Worm (Caenorhabditis elegans): Measurements from ENCODE around the gene act-4.

The act-4 gene

ce11 chrX:4932964-4933363 lies 27.5 kb upstream of the act-4 start:
- TF ChIP-seq lin-14 (GFP tag; optimal IDR thresholded peaks at IDR 0.05) (peak; percentile 77), unc-86 (tag; optimal IDR thresholded peaks at IDR 0.05) (peak; percentile 21), fkh-8 (tag; optimal IDR thresholded peaks at IDR 0.05) (peak; percentile 21), nhr-11 (tag; optimal IDR thresholded peaks at IDR 0.05) (no peak), ceh-88 (GFP tag; IDR thresholded peaks at IDR 0.05) (no peak), pag-3 (tag; optimal IDR thresholded peaks at IDR 0.05; ENCODE audit: borderline replicate concordance, insufficient read depth) (no peak), F16B12.6 (tag; optimal IDR thresholded peaks at IDR 0.05) (no peak), nhr-47 (tag; optimal IDR thresholded peaks at IDR 0.05) (no peak)

DNA sequence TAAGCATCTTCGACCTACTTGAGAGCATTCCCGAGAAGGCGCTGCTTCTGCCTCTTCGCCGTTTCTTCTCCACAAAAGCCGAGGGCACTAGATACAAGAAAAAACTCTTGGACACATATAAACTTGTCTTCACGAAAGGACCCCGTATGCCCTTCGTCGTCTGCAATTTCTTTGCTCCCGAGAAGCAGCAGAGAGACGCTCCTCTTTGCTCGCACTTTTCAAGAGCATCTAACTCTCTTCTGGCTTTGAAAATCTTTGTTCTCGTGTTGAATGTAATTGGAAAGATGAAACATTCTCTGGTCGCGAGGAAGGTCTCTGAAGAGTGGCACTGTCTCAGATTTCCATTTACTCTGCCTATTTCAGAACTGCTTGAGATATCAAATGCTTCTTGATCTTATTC lies 21.4 kb upstream of the act-4 start:
- peak; percentile 21 for TF ChIP-seq lin-14 (GFP tag; optimal IDR thresholded peaks at IDR 0.05)
- TF ChIP-seq nhr-84 (tag; optimal IDR thresholded peaks at IDR 0.05): no peak
- TF ChIP-seq ets-5 (GFP tag; IDR thresholded peaks at IDR 0.05): no peak
- TF ChIP-seq nhr-71 (tag; optimal IDR thresholded peaks at IDR 0.05): no peak
- TF ChIP-seq fkh-10 (GFP tag; optimal IDR thresholded peaks at IDR 0.05): peak; percentile 71

DNA sequence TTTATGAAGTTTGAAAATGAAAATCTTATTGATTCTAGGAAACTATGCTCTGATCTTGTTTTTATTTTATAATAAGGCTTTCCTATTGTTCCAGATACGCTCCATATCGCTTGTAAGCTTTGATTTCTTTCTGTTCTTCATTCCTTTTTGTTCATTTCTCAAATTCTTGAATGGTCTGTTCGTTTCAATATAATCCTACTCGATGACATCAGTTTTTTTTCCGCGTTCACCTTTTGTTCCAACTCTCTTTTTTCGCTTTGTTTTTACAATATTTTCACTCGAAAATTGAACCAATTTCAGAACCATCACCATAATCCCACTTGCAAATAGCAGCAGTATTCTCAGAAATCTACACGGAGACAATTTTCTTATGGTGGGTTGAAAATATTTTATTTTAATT lies 12.7 kb upstream of the act-4 start, which contains the start of gene tyra-3:
Gene tyra-3 (plus strand): TSS at position 301 of the 400 bp plus-strand sequence.
- TF ChIP-seq nhr-85 (tag) (no peak), skn-1 (tag; optimal IDR thresholded peaks at IDR 0.05) (no peak), jun-1 (tag; optimal IDR thresholded peaks at IDR 0.05) (no peak), lsy-2 (tag; optimal IDR thresholded peaks at IDR 0.05) (no peak), mdl-1 (tag; optimal IDR thresholded peaks at IDR 0.05) (no peak), nhr-47 (tag; optimal IDR thresholded peaks at IDR 0.05) (no peak), elt-2 (tag; optimal IDR thresholded peaks at IDR 0.05) (no peak), nhr-90 (tag; optimal IDR thresholded peaks at IDR 0.05; ENCODE audit: poor library complexity) (no peak)

DNA sequence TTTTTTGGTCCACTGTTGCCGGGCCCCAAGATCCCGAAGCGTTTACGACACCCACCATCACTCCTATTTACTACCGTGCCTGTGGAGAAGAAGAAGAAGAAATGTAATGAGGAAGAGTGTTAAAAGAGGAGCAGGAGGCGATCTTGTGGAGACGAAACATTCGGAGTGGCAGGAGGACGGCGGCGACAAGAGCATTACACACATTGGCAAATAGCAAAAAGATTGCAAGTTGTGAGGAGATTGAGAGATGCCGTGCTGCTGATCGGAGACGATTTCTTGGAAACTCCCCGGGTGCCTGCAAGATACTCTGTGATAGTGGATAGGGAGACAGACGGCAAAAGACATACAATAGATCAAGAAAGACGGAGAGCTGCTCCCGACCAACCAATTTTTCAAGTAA lies 3.2 kb upstream of the act-4 start, which contains the start of gene M03F4.4:
Gene M03F4.4 (minus strand): TSS at position 160 of the 400 bp plus-strand sequence.
- TF ChIP-seq xbp-1 (tag; optimal IDR thresholded peaks at IDR 0.05) (peak; percentile 62), egl-27 (tag; optimal IDR thresholded peaks at IDR 0.05) (no peak), tbx-2 (tag; optimal IDR thresholded peaks at IDR 0.05) (peak; percentile 79), rnt-1 (tag; optimal IDR thresholded peaks at IDR 0.05) (peak; percentile 93), ceh-82 (tag; optimal IDR thresholded peaks at IDR 0.05) (peak in 1 of 3 experiments; percentile 29), sup-37 (GFP tag; optimal IDR thresholded peaks at IDR 0.05) (peak; percentile 65), nhr-71 (tag; optimal IDR thresholded peaks at IDR 0.05) (peak; percentile 94), skn-1 (tag; optimal IDR thresholded peaks at IDR 0.05) (no peak), efl-1 (optimal IDR thresholded peaks at IDR 0.05) (peak in 1 of 2 experiments; percentile 14), efl-1 (GFP tag; optimal IDR thresholded peaks at IDR 0.05 in 1 of 2) (peak in 1 of 2 experiments; percentile 75), pax-3 (tag; optimal IDR thresholded peaks at IDR 0.05) (no peak), Y116A8C.19 (tag; optimal IDR thresholded peaks at IDR 0.05; ENCODE audit: borderline replicate concordance) (no peak), unc-86 (tag; optimal IDR thresholded peaks at IDR 0.05) (no peak), ztf-4 (tag; optimal IDR thresholded peaks at IDR 0.05) (peak; percentile 34), egl-13 (tag; optimal IDR thresholded peaks at IDR 0.05) (no peak), pqm-1 (tag; optimal IDR thresholded peaks at IDR 0.05) (no peak), fkh-8 (tag; optimal IDR thresholded peaks at IDR 0.05) (no peak), unc-130 (tag; optimal IDR thresholded peaks at IDR 0.05) (peak; percentile 58), lin-35 (GFP tag; optimal IDR thresholded peaks at IDR 0.05) (peak in 1 of 2 experiments; percentile 15), vab-15 (tag; optimal IDR thresholded peaks at IDR 0.05) (no peak), ets-5 (GFP tag; IDR thresholded peaks at IDR 0.05) (no peak), hlh-17 (GFP tag; optimal IDR thresholded peaks at IDR 0.05; ENCODE audit: borderline replicate concordance) (no peak), nhr-77 (tag; optimal IDR thresholded peaks at IDR 0.05) (peak; percentile 62), irx-1 (tag; optimal IDR thresholded peaks at IDR 0.05) (no peak), dsc-1 (tag; optimal IDR thresholded peaks at IDR 0.05) (peak; percentile 77), nhr-237 (tag; optimal IDR thresholded peaks at IDR 0.05) (no peak), nhr-20 (tag; optimal IDR thresholded peaks at IDR 0.05) (peak; percentile 79), C16A3.4 (tag; optimal IDR thresholded peaks at IDR 0.05) (no peak), hlh-4 (tag; optimal IDR thresholded peaks at IDR 0.05) (no peak), ztf-11 (tag; optimal IDR thresholded peaks at IDR 0.05) (no peak), fkh-4 (tag; optimal IDR thresholded peaks at IDR 0.05; ENCODE audit: borderline replicate concordance) (peak; percentile 61), nhr-84 (tag; optimal IDR thresholded peaks at IDR 0.05) (no peak), lsy-2 (tag; optimal IDR thresholded peaks at IDR 0.05) (peak; percentile 56 to 64), nhr-19 (GFP tag; conservative IDR thresholded peaks at IDR 0.05) (peak; percentile 87)

All from whole organism, L1 larva.